Fruit fly (Drosophila melanogaster) whole organism, embryonic: Measurements from ENCODE around the gene CG10841.

Experiments
- Aef1 ChIP-seq: fragments of 200-800 bp; sonication (Bioruptor generic); IDR thresholded peaks from 3 replicates; pipeline ENCODE4 v1.3.6; 2022; ENCODE audit warnings: missing biosample characterization, missing genetic modification characterization
- B-H1 ChIP-seq: fragments of 200-800 bp; sonication (Bioruptor generic); IDR thresholded peaks from 3 replicates; pipeline ENCODE4 v1.3.6; 2022; ENCODE audit warnings: missing biosample characterization, missing genetic modification characterization
- Blimp-1 ChIP-seq: fragments of 200-800 bp; sonication (Bioruptor generic); optimal IDR thresholded peaks from 3 replicates; lab custom pipeline; 2018; ENCODE audit warnings: missing biosample characterization, missing genetic modification characterization, mild to moderate bottlenecking, moderate library complexity, missing genetic modification reagents
- CG12071 ChIP-seq: fragments of 200-800 bp; sonication (Bioruptor generic); optimal IDR thresholded peaks from 3 replicates; lab custom pipeline; 2018; ENCODE audit warnings: missing biosample characterization, mild to moderate bottlenecking, missing genetic modification characterization
- CG12219 ChIP-seq: fragments of 200-800 bp; sonication (Bioruptor generic); optimal IDR thresholded peaks from 3 replicates; lab custom pipeline; 2018; ENCODE audit warnings: missing biosample characterization, mild to moderate bottlenecking, missing genetic modification characterization
- CG12236 ChIP-seq: fragments of 200-800 bp; sonication (Bioruptor generic); optimal IDR thresholded peaks from 2 replicates; lab custom pipeline; 2016; ENCODE audit warnings: missing biosample characterization, missing genetic modification characterization
- CG12769 ChIP-seq: fragments of 200-800 bp; sonication (Bioruptor generic); optimal IDR thresholded peaks from 2 replicates; lab custom pipeline; 2019; ENCODE audit warnings: missing biosample characterization, mild to moderate bottlenecking, missing genetic modification characterization, moderate library complexity
- CG13424 ChIP-seq: fragments of 200-800 bp; sonication (Bioruptor generic); optimal IDR thresholded peaks from 2 replicates; lab custom pipeline; 2019; ENCODE audit warnings: missing biosample characterization, mild to moderate bottlenecking, missing genetic modification characterization, moderate library complexity
- CG17612 ChIP-seq: fragments of 200-800 bp; sonication (Bioruptor generic); IDR thresholded peaks from 2 replicates; pipeline ENCODE4 v1.3.6; 2022; ENCODE audit warnings: missing biosample characterization, missing genetic modification characterization
- CG18262 ChIP-seq: fragments of 200-800 bp; optimal IDR thresholded peaks from 3 replicates; lab custom pipeline; 2019; ENCODE audit warnings: missing biosample characterization, mild to moderate bottlenecking, missing genetic modification characterization, moderate library complexity
- CG2202 ChIP-seq: fragments of 200-800 bp; sonication (Bioruptor generic); optimal IDR thresholded peaks from 2 replicates; lab custom pipeline; 2018; ENCODE audit warnings: missing biosample characterization, mild to moderate bottlenecking, missing genetic modification characterization
- CG32767 ChIP-seq: fragments of 200-800 bp; sonication (Bioruptor generic); IDR thresholded peaks from 2 replicates; pipeline ENCODE4 v1.3.6; 2022; ENCODE audit warnings: missing biosample characterization, missing genetic modification characterization
- CG33213 ChIP-seq: fragments of 200-800 bp; sonication (Bioruptor generic); optimal IDR thresholded peaks from 3 replicates; lab custom pipeline; 2016; ENCODE audit warnings: missing biosample characterization, missing genetic modification characterization
- CG3838 ChIP-seq: fragments of 200-800 bp; sonication (Bioruptor generic); optimal IDR thresholded peaks from 3 replicates; lab custom pipeline; 2016; ENCODE audit warnings: missing biosample characterization, missing genetic modification characterization
- CG7271 ChIP-seq: fragments of 200-800 bp; sonication (Bioruptor generic); optimal IDR thresholded peaks from 2 replicates; lab custom pipeline; 2018; ENCODE audit warnings: missing biosample characterization, mild to moderate bottlenecking, missing genetic modification characterization, moderate library complexity
- CG7839 ChIP-seq: fragments of 200-800 bp; sonication (Bioruptor generic); optimal IDR thresholded peaks from 3 replicates; lab custom pipeline; 2018; ENCODE audit warnings: missing biosample characterization, mild to moderate bottlenecking, missing genetic modification characterization, moderate library complexity
- CG8290 ChIP-seq, 3 experiments: fragments of 200-800 bp; sonication (Bioruptor generic); optimal IDR thresholded peaks; 2 replicates each; lab custom pipeline; 2016 to 2019; ENCODE audit warnings: missing biosample characterization in 3 of 3, missing genetic modification characterization in 3 of 3, mild to moderate bottlenecking in 2 of 3, moderate library complexity in 1 of 3
- CG9876 ChIP-seq: fragments of 200-800 bp; sonication (Bioruptor generic); optimal IDR thresholded peaks from 2 replicates; lab custom pipeline; 2016; ENCODE audit warnings: missing biosample characterization, missing genetic modification characterization
- Drgx ChIP-seq: fragments of 200-800 bp; sonication (Bioruptor generic); IDR thresholded peaks from 2 replicates; pipeline ENCODE4 v1.3.6; 2022; ENCODE audit warnings: missing biosample characterization, missing genetic modification characterization
- E2f1 ChIP-seq: fragments of 200-800 bp; sonication (Bioruptor generic); IDR thresholded peaks from 2 replicates; pipeline ENCODE4 v1.3.6; 2022; ENCODE audit warnings: missing biosample characterization, missing genetic modification characterization
- Ets65A ChIP-seq: fragments of 200-800 bp; sonication (Bioruptor generic); peaks from one replicate; lab custom pipeline; 2016; ENCODE audit warnings: missing biosample characterization, missing genetic modification characterization
- Fer3 ChIP-seq: fragments of 200-800 bp; sonication (Bioruptor generic); optimal IDR thresholded peaks from 2 replicates; lab custom pipeline; 2018; ENCODE audit warnings: missing biosample characterization, mild to moderate bottlenecking, missing genetic modification characterization, moderate library complexity
- Neu2 ChIP-seq: fragments of 200-800 bp; sonication (Bioruptor generic); optimal IDR thresholded peaks from 3 replicates; lab custom pipeline; 2016; ENCODE audit warnings: missing biosample characterization, missing genetic modification characterization, borderline replicate concordance
- Nf-YB ChIP-seq: fragments of 200-800 bp; sonication (Bioruptor generic); optimal IDR thresholded peaks from 3 replicates; lab custom pipeline; 2019; ENCODE audit warnings: missing biosample characterization, mild to moderate bottlenecking, missing genetic modification characterization, moderate library complexity
- NfI ChIP-seq: fragments of 200-800 bp; sonication (Bioruptor generic); optimal IDR thresholded peaks from 3 replicates; lab custom pipeline; 2018; ENCODE audit warnings: missing biosample characterization, mild to moderate bottlenecking, missing genetic modification characterization, moderate library complexity
- Oaz ChIP-seq: fragments of 200-800 bp; sonication (Bioruptor generic); IDR thresholded peaks from 2 replicates; pipeline ENCODE4 v1.3.6; 2022; ENCODE audit warnings: missing biosample characterization, missing genetic modification characterization
- Ptx1 ChIP-seq: fragments of 200-800 bp; sonication (Bioruptor generic); IDR thresholded peaks from 2 replicates; pipeline ENCODE4 v1.3.6; 2022; ENCODE audit warnings: missing biosample characterization, missing genetic modification characterization
- Sry-δ ChIP-seq: fragments of 200-800 bp; sonication (Bioruptor generic); optimal IDR thresholded peaks from 2 replicates; lab custom pipeline; 2016; ENCODE audit warnings: missing biosample characterization, missing genetic modification characterization
- Vsx1 ChIP-seq: fragments of 200-800 bp; sonication (Bioruptor generic); optimal IDR thresholded peaks from 2 replicates; lab custom pipeline; 2017; ENCODE audit warnings: missing biosample characterization, mild to moderate bottlenecking, missing genetic modification characterization, missing genetic modification reagents
- Xbp1 ChIP-seq: fragments of 200-800 bp; sonication (Bioruptor generic); optimal IDR thresholded peaks from 3 replicates; lab custom pipeline; 2016; ENCODE audit warnings: missing biosample characterization, mild to moderate bottlenecking, missing genetic modification characterization
- abd-A ChIP-seq: fragments of 200-800 bp; sonication (Bioruptor generic); optimal IDR thresholded peaks from 3 replicates; lab custom pipeline; 2019; ENCODE audit warnings: missing biosample characterization, mild to moderate bottlenecking, missing genetic modification characterization, moderate library complexity
- al ChIP-seq: fragments of 200-800 bp; sonication (Bioruptor generic); IDR thresholded peaks from 2 replicates; pipeline ENCODE4 v1.3.6; 2022; ENCODE audit warnings: missing biosample characterization, missing genetic modification characterization
- az2 ChIP-seq: fragments of 200-800 bp; sonication (Bioruptor generic); optimal IDR thresholded peaks from 3 replicates; lab custom pipeline; 2016; ENCODE audit warnings: missing biosample characterization, missing genetic modification characterization
- dysf ChIP-seq: fragments of 200-800 bp; sonication (Bioruptor generic); IDR thresholded peaks from 3 replicates; pipeline ENCODE4 v1.3.6; 2022; ENCODE audit warnings: missing biosample characterization, missing genetic modification characterization
- grau ChIP-seq: fragments of 200-800 bp; optimal IDR thresholded peaks from 3 replicates; lab custom pipeline; 2019; ENCODE audit warnings: missing biosample characterization, mild to moderate bottlenecking, missing genetic modification characterization, moderate library complexity
- gro ChIP-seq: fragments of 200-800 bp; sonication (Bioruptor generic); optimal IDR thresholded peaks from 2 replicates; lab custom pipeline; 2016; ENCODE audit warnings: missing biosample characterization, missing genetic modification characterization
- jigr1 ChIP-seq: fragments of 200-800 bp; sonication (Bioruptor generic); IDR thresholded peaks from 3 replicates; pipeline ENCODE4 v1.3.6; 2022; ENCODE audit warnings: missing biosample characterization, missing genetic modification characterization
- lmd ChIP-seq: fragments of 200-800 bp; sonication (Bioruptor generic); IDR thresholded peaks from 2 replicates; pipeline ENCODE4 v1.3.6; 2022; ENCODE audit warnings: missing biosample characterization, missing genetic modification characterization
- nau ChIP-seq: fragments of 200-800 bp; sonication (Bioruptor generic); optimal IDR thresholded peaks from 3 replicates; lab custom pipeline; 2017; ENCODE audit warnings: missing biosample characterization, mild to moderate bottlenecking, missing genetic modification characterization, missing genetic modification reagents
- nom ChIP-seq: fragments of 200-800 bp; sonication (Bioruptor generic); optimal IDR thresholded peaks from 2 replicates; lab custom pipeline; 2017; ENCODE audit warnings: missing biosample characterization, missing genetic modification characterization, mild to moderate bottlenecking, moderate library complexity, missing genetic modification reagents
- org-1 ChIP-seq: fragments of 200-800 bp; sonication (Bioruptor generic); optimal IDR thresholded peaks from 2 replicates; lab custom pipeline; 2017; ENCODE audit warnings: missing biosample characterization, missing genetic modification characterization
- otp ChIP-seq: fragments of 200-800 bp; sonication (Bioruptor generic); IDR thresholded peaks from 3 replicates; pipeline ENCODE4, ENCODE4 v1.3.6; 2022; ENCODE audit warnings: missing biosample characterization, missing genetic modification characterization
- phol ChIP-seq: fragments of 200-800 bp; sonication (Bioruptor generic); optimal IDR thresholded peaks from 3 replicates; lab custom pipeline; 2018; ENCODE audit warnings: missing biosample characterization, mild to moderate bottlenecking, missing genetic modification characterization, moderate library complexity
- pita ChIP-seq: fragments of 200-800 bp; sonication (Bioruptor generic); optimal IDR thresholded peaks from 2 replicates; lab custom pipeline; 2017; ENCODE audit warnings: missing biosample characterization, mild to moderate bottlenecking, missing genetic modification characterization
- pzg ChIP-seq: fragments of 200-800 bp; sonication (Bioruptor generic); optimal IDR thresholded peaks from 3 replicates; lab custom pipeline; 2018; ENCODE audit warnings: missing biosample characterization, mild to moderate bottlenecking, missing genetic modification characterization, moderate library complexity
- schlank ChIP-seq: fragments of 200-800 bp; sonication (Bioruptor generic); optimal IDR thresholded peaks from 2 replicates; lab custom pipeline; 2018; ENCODE audit warnings: missing biosample characterization, mild to moderate bottlenecking, missing genetic modification characterization
- seq ChIP-seq: fragments of 200-800 bp; sonication (Bioruptor generic); IDR thresholded peaks from 2 replicates; pipeline ENCODE4 v1.3.6; 2022; ENCODE audit warnings: missing biosample characterization, missing genetic modification characterization
- sim ChIP-seq: fragments of 200-800 bp; sonication (Bioruptor generic); IDR thresholded peaks from 2 replicates; pipeline ENCODE4 v1.3.6; 2022; ENCODE audit warnings: missing biosample characterization, missing genetic modification characterization
- tgo ChIP-seq: fragments of 200-800 bp; sonication (Bioruptor generic); IDR thresholded peaks from 3 replicates; pipeline ENCODE4 v1.3.6; 2022; ENCODE audit warnings: missing biosample characterization, missing genetic modification characterization
- tup ChIP-seq: fragments of 200-800 bp; sonication (Bioruptor generic); optimal IDR thresholded peaks from 2 replicates; lab custom pipeline; 2016; ENCODE audit warnings: missing biosample characterization, mild to moderate bottlenecking, missing genetic modification characterization, moderate library complexity
- usp ChIP-seq: fragments of >200 bp; optimal IDR thresholded peaks from 2 replicates; lab custom pipeline; 2017; ENCODE audit warnings: missing biosample characterization, missing genetic modification characterization
- wor ChIP-seq: fragments of 200-800 bp; sonication (Bioruptor generic); IDR thresholded peaks from 2 replicates; pipeline ENCODE4 v1.3.6; 2022; ENCODE audit warnings: missing biosample characterization, missing genetic modification characterization

Gene CG10841

DNA sequence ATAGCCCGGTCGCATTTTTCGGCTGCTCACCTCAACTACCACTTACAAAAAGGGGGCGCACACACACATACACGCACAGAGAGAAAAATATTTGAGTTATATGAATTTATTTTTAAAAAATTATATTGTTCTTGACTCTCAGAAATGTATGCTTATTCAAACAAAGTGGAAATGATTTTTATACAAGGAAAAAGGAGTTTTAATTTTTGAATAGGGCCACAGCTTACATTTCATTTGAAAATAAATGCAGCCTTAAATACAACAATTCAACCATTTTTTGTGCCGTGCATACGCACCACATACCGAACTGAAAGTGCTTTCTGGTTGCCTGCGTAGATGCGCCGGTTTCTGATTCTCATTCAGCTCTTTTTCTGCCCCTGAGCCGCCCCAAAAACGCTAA lies 31.2 kb upstream of the CG10841 start (continued):
- TF ChIP-seq abd-A (tag; lab: Kevin White, UChicago) (no peak), sim (no peak), CG3838 (no peak), CG7271 (no peak), B-H1 (no peak), Xbp1 (GFP tag; lab: Kevin White, UChicago) (peak; percentile 14), CG32767 (GFP tag; lab: Robert Waterston, UW) (no peak), Vsx1 (no peak), seq (GFP tag; lab: Robert Waterston, UW) (no peak), nom (GFP tag; lab: Kevin White, UChicago) (no peak), tup (GFP tag; lab: Kevin White, UChicago) (no peak), schlank (no peak), phol (tag; lab: Kevin White, UChicago) (no peak), CG8290 (GFP tag; optimal IDR thresholded peaks at IDR 0.05; lab: Kevin White, UChicago) (no peak), CG8290 (tag; optimal IDR thresholded peaks at IDR 0.05; lab: Kevin White, UChicago) (no peak), jigr1 (GFP tag; lab: Robert Waterston, UW) (no peak), org-1 (GFP tag; lab: Kevin White, UChicago) (no peak), Aef1 (no peak), tgo (GFP tag; lab: Robert Waterston, UW) (peak; percentile 32; the same call in 1 of the 3 replicates), usp (GFP tag; lab: Kevin White, UChicago) (no peak), Ptx1 (GFP tag; lab: Robert Waterston, UW) (peak; percentile 30; the same call in 1 of the 2 replicates), CG12219 (GFP tag; lab: Kevin White, UChicago) (no peak), nau (GFP tag; lab: Kevin White, UChicago) (no peak), pzg (GFP tag; lab: Kevin White, UChicago) (no peak), Fer3 (tag; lab: Kevin White, UChicago) (peak; percentile 24), wor (GFP tag; lab: Robert Waterston, UW) (no peak), gro (GFP tag; lab: Kevin White, UChicago) (no peak), CG12071 (GFP tag; lab: Kevin White, UChicago) (no peak), pita (GFP tag; lab: Kevin White, UChicago) (no peak), az2 (GFP tag; lab: Kevin White, UChicago) (no peak), CG33213 (no peak), Oaz (GFP tag; lab: Robert Waterston, UW) (no peak), Drgx (GFP tag; lab: Robert Waterston, UW) (no peak), CG12769 (tag; lab: Kevin White, UChicago) (no peak), CG12236 (no peak), otp (no peak), Blimp-1 (GFP tag; lab: Kevin White, UChicago) (no peak), Nf-YB (GFP tag; lab: Kevin White, UChicago) (no peak), CG9876 (GFP tag; lab: Kevin White, UChicago) (no peak), Ets65A (peak; percentile 75), CG13424 (tag; lab: Kevin White, UChicago) (peak; percentile 32), CG17612 (no peak), CG2202 (tag; lab: Kevin White, UChicago) (no peak), lmd (GFP tag; lab: Robert Waterston, UW) (no peak), NfI (GFP tag; lab: Kevin White, UChicago) (peak; percentile 20), Neu2 (GFP tag; lab: Kevin White, UChicago) (no peak), CG7839 (peak; percentile 40), dysf (peak; percentile 58; the same call in 1 of the 3 replicates), E2f1 (GFP tag; lab: Robert Waterston, UW) (no peak), al (no peak), CG18262 (tag; lab: Kevin White, UChicago) (peak; percentile 24), grau (peak; percentile 42), Sry-δ (GFP tag; lab: Kevin White, UChicago) (no peak)
